Worm (Caenorhabditis elegans) whole organism, L4 larva: ENCODE measurements around the gene lias-1.
A peak's percentile ranks its signal among the peaks of the same experiment; 100 is the strongest.

Experiments
- F37D6.2 ChIP-seq: sonication (generic microtip); optimal IDR thresholded peaks from 2 replicates; lab custom pipeline; 2016; ENCODE audit warnings: mild to moderate bottlenecking, missing genetic modification characterization, missing compliant biosample characterization
- Y75B8A.6 ChIP-seq: fragments of 200-800 bp; sonication (Bioruptor generic); IDR thresholded peaks from 2 replicates; pipeline ENCODE4 v1.3.6; 2022; ENCODE audit warnings: missing genetic modification reagents, missing genetic modification characterization, missing compliant biosample characterization
- ZK337.2 ChIP-seq: fragments of 200-800 bp; sonication (Bioruptor generic); IDR thresholded peaks from 2 replicates; pipeline ENCODE4 v1.3.6; 2022; ENCODE audit warnings: missing genetic modification reagents, missing genetic modification characterization, missing compliant biosample characterization
- aha-1 ChIP-seq: fragments of 150-350 bp; peaks from one replicate; lab custom pipeline; 2014; ENCODE audit warnings: missing biosample characterization, missing genetic modification characterization
- ceh-28 ChIP-seq: fragments of 150-350 bp; optimal IDR thresholded peaks from 2 replicates; lab custom pipeline; 2014; ENCODE audit warnings: missing biosample characterization, missing genetic modification reagents, missing genetic modification characterization
- ceh-62 ChIP-seq: sonication (generic microtip); optimal IDR thresholded peaks from 2 replicates; lab custom pipeline; 2017; ENCODE audit warnings: missing biosample characterization, missing genetic modification characterization
- ceh-82 ChIP-seq: sonication (generic microtip); optimal IDR thresholded peaks from 2 replicates; lab custom pipeline; 2017; ENCODE audit warnings: missing biosample characterization, missing genetic modification characterization
- daf-16 ChIP-seq, 3 experiments: sonication (generic microtip); optimal IDR thresholded peaks; 2 replicates each; lab custom pipeline; 2016 to 2017; ENCODE audit warnings: missing genetic modification characterization in 3 of 3, missing genetic modification reagents in 3 of 3, mild to moderate bottlenecking in 2 of 3, missing compliant biosample characterization in 2 of 3, missing biosample characterization in 1 of 3, moderate library complexity in 1 of 3
- dmd-6 ChIP-seq: fragments of 200-800 bp; sonication (Bioruptor generic); IDR thresholded peaks from 2 replicates; pipeline ENCODE4 v1.3.6; 2022; ENCODE audit warnings: missing genetic modification reagents, missing genetic modification characterization, missing compliant biosample characterization
- dmd-9 ChIP-seq: fragments of 200-800 bp; sonication (Bioruptor generic); IDR thresholded peaks from 2 replicates; pipeline ENCODE4 v1.3.6; 2022; ENCODE audit warnings: missing genetic modification reagents, missing genetic modification characterization, missing compliant biosample characterization
- dpl-1 ChIP-seq: fragments of 150-350 bp; optimal IDR thresholded peaks from 2 replicates; lab custom pipeline; 2014; ENCODE audit warnings: missing biosample characterization, missing genetic modification reagents, missing genetic modification characterization
- dve-1 ChIP-seq: sonication (generic microtip); optimal IDR thresholded peaks from 2 replicates; lab custom pipeline; 2017; ENCODE audit warnings: antibody characterized with exemption, mild to moderate bottlenecking, missing genetic modification characterization, missing compliant biosample characterization; ENCODE audit not compliant: insufficient read depth
- egl-27 ChIP-seq: sonication (generic microtip); optimal IDR thresholded peaks from 3 replicates; lab custom pipeline; 2017; ENCODE audit warnings: missing biosample characterization, missing genetic modification reagents, missing genetic modification characterization
- egl-43 ChIP-seq: fragments of 200-800 bp; sonication (Bioruptor generic); IDR thresholded peaks from 2 replicates; pipeline ENCODE4 v1.3.6; 2022; ENCODE audit warnings: missing genetic modification reagents, missing genetic modification characterization, missing compliant biosample characterization
- gei-8 ChIP-seq: fragments of 200-800 bp; sonication (Bioruptor generic); optimal IDR thresholded peaks from 2 replicates; lab custom pipeline; 2018; ENCODE audit warnings: mild to moderate bottlenecking, missing genetic modification characterization, missing compliant biosample characterization
- hif-1 ChIP-seq, 2 experiments: sonication (generic microtip); optimal IDR thresholded peaks; 2 replicates each; lab custom pipeline; 2016 to 2017; ENCODE audit warnings: missing compliant biosample characterization in 2 of 2, missing genetic modification characterization in 2 of 2, missing genetic modification reagents in 2 of 2, missing genotype in 2 of 2, mild to moderate bottlenecking in 1 of 2
- hlh-11 ChIP-seq: fragments of 200-800 bp; sonication (Bioruptor generic); optimal IDR thresholded peaks from 2 replicates; lab custom pipeline; 2018; ENCODE audit warnings: mild to moderate bottlenecking, missing genetic modification characterization, missing compliant biosample characterization
- hlh-30 ChIP-seq: sonication (generic microtip); optimal IDR thresholded peaks from 2 replicates; lab custom pipeline; 2017; ENCODE audit warnings: antibody characterized with exemption, mild to moderate bottlenecking, missing genetic modification characterization, missing compliant biosample characterization; ENCODE audit not compliant: insufficient read depth
- jun-1 ChIP-seq: fragments of 150-350 bp; optimal IDR thresholded peaks from 2 replicates; lab custom pipeline; 2014; ENCODE audit warnings: missing biosample characterization, missing genetic modification reagents, missing genetic modification characterization
- lin-15B ChIP-seq: fragments of 150-350 bp; sonication (generic microtip); optimal IDR thresholded peaks from 3 replicates; lab custom pipeline; 2014; ENCODE audit warnings: missing biosample characterization, missing genetic modification characterization
- lin-29 ChIP-seq: fragments of 200-800 bp; sonication (Bioruptor generic); IDR thresholded peaks from 2 replicates; pipeline ENCODE4 v1.3.6; 2022; ENCODE audit warnings: missing genetic modification reagents, missing genetic modification characterization, missing compliant biosample characterization
- lin-38 ChIP-seq: fragments of 200-800 bp; sonication (Bioruptor generic); IDR thresholded peaks from 2 replicates; pipeline ENCODE4 v1.3.6; 2022; ENCODE audit warnings: missing genetic modification reagents, missing genetic modification characterization, missing compliant biosample characterization
- lsy-2 ChIP-seq, 2 experiments: fragments of 150-350 bp in 1 of 2; sonication (generic microtip) in 1 of 2; optimal IDR thresholded peaks; 2 replicates each; lab custom pipeline; 2014 to 2017; ENCODE audit warnings: missing biosample characterization in 2 of 2, missing genetic modification characterization in 2 of 2
- madf-9 ChIP-seq: fragments of 200-800 bp; sonication (Bioruptor generic); conservative IDR thresholded peaks from 2 replicates; pipeline ENCODE4 v1.3.6; 2022; ENCODE audit warnings: missing genetic modification reagents, missing genetic modification characterization, missing compliant biosample characterization
- mep-1 ChIP-seq: fragments of 150-350 bp; sonication (generic microtip); optimal IDR thresholded peaks from 3 replicates; lab custom pipeline; 2014; ENCODE audit warnings: missing biosample characterization, missing genetic modification characterization
- mxl-2 ChIP-seq: fragments of 200-800 bp; sonication (Bioruptor generic); conservative IDR thresholded peaks from 2 replicates; pipeline ENCODE4 v1.3.6; 2022; ENCODE audit warnings: missing genetic modification reagents, missing genetic modification characterization, missing compliant biosample characterization
- mxl-3 ChIP-seq: fragments of 200-800 bp; sonication (Bioruptor generic); optimal IDR thresholded peaks from 2 replicates; lab custom pipeline; 2018; ENCODE audit warnings: mild to moderate bottlenecking, missing genetic modification characterization, missing compliant biosample characterization
- nhr-10 ChIP-seq: fragments of 150-350 bp; optimal IDR thresholded peaks from 2 replicates; lab custom pipeline; 2014; ENCODE audit warnings: missing biosample characterization, missing genetic modification characterization
- nhr-102 ChIP-seq: sonication (generic microtip); optimal IDR thresholded peaks from 2 replicates; lab custom pipeline; 2016; ENCODE audit warnings: mild to moderate bottlenecking, missing genetic modification characterization, moderate library complexity, missing compliant biosample characterization
- nhr-111 ChIP-seq: fragments of 200-800 bp; sonication (Bioruptor generic); optimal IDR thresholded peaks from 2 replicates; lab custom pipeline; 2018; ENCODE audit warnings: mild to moderate bottlenecking, missing genetic modification characterization, missing compliant biosample characterization
- nhr-28 ChIP-seq: fragments of 150-350 bp; optimal IDR thresholded peaks from 2 replicates; lab custom pipeline; 2014; ENCODE audit warnings: missing biosample characterization, missing genetic modification characterization
- nhr-41 ChIP-seq: fragments of 200-800 bp; sonication (Bioruptor generic); IDR thresholded peaks from 2 replicates; pipeline ENCODE4 v1.3.6; 2022; ENCODE audit warnings: missing genetic modification reagents, missing genetic modification characterization, missing compliant biosample characterization
- nhr-48 ChIP-seq: sonication (generic microtip); optimal IDR thresholded peaks from 2 replicates; lab custom pipeline; 2016; ENCODE audit warnings: mild to moderate bottlenecking, missing genetic modification characterization, missing compliant biosample characterization
- nhr-76 ChIP-seq: fragments of 150-350 bp; optimal IDR thresholded peaks from 2 replicates; lab custom pipeline; 2014; ENCODE audit warnings: missing biosample characterization, missing genetic modification characterization
- nhr-77 ChIP-seq: fragments of 150-350 bp; optimal IDR thresholded peaks from 2 replicates; lab custom pipeline; 2014; ENCODE audit warnings: missing biosample characterization, missing genetic modification characterization
- php-3 ChIP-seq: fragments of 200-800 bp; sonication (Bioruptor generic); IDR thresholded peaks from 2 replicates; pipeline ENCODE4 v1.3.6; 2022; ENCODE audit warnings: missing genetic modification reagents, missing genetic modification characterization, missing compliant biosample characterization
- pqm-1 ChIP-seq: sonication (generic microtip); optimal IDR thresholded peaks from 2 replicates; lab custom pipeline; 2017; ENCODE audit warnings: missing biosample characterization, missing genetic modification characterization
- spr-1 ChIP-seq: sonication (generic microtip); optimal IDR thresholded peaks from 2 replicates; lab custom pipeline; 2016; ENCODE audit warnings: mild to moderate bottlenecking, missing genetic modification characterization, missing compliant biosample characterization
- spr-3 ChIP-seq: fragments of 200-800 bp; sonication (Bioruptor generic); optimal IDR thresholded peaks from 2 replicates; lab custom pipeline; 2018; ENCODE audit warnings: mild to moderate bottlenecking, missing genetic modification characterization, missing compliant biosample characterization
- unc-39 ChIP-seq: sonication (generic microtip); optimal IDR thresholded peaks from 2 replicates; lab custom pipeline; 2017; ENCODE audit warnings: missing biosample characterization, missing genetic modification characterization
- zag-1 ChIP-seq: fragments of 150-350 bp; optimal IDR thresholded peaks from 2 replicates; lab custom pipeline; 2014; ENCODE audit warnings: missing biosample characterization, missing genetic modification characterization
- zip-2 ChIP-seq: fragments of 150-350 bp; optimal IDR thresholded peaks from 2 replicates; lab custom pipeline; 2014; ENCODE audit warnings: missing biosample characterization, missing genetic modification characterization

lias-1 gene

ce11 chrIII:3532035-3532434 is 27.1 kb upstream of the lias-1 start (continued):
- TF ChIP-seq hif-1 (tag; optimal IDR thresholded peaks at IDR 0.05; lab: Kevin White, UChicago) (no peak), nhr-10 (tag; lab: Kevin White, UChicago) (no peak), nhr-41 (GFP tag; lab: Robert Waterston, UW) (no peak), spr-3 (GFP tag; lab: Kevin White, UChicago) (no peak), nhr-111 (GFP tag; lab: Kevin White, UChicago) (no peak), mxl-2 (GFP tag; lab: Robert Waterston, UW) (no peak), zag-1 (tag; lab: Kevin White, UChicago) (no peak), Y75B8A.6 (GFP tag; lab: Robert Waterston, UW) (no peak), mxl-3 (no peak), lin-38 (GFP tag; lab: Robert Waterston, UW) (peak; percentile 32), ceh-28 (tag; lab: Kevin White, UChicago) (peak; percentile 36), lin-15B (tag; lab: Kevin White, UChicago) (no peak), ZK337.2 (GFP tag; lab: Robert Waterston, UW) (no peak), madf-9 (GFP tag; lab: Robert Waterston, UW) (0 out of 2 replicates have a peak, but pooled peaks have one; percentile 12), ceh-62 (tag; lab: Kevin White, UChicago) (no peak), jun-1 (tag; lab: Kevin White, UChicago) (no peak), zip-2 (no peak), nhr-102 (tag; lab: Kevin White, UChicago) (no peak), hlh-30 (tag; lab: Kevin White, UChicago) (peak; percentile 77), dmd-6 (GFP tag; lab: Robert Waterston, UW) (peak; percentile 38; the same call in 1 of the 2 replicates), mep-1 (peak; percentile 71), nhr-28 (tag; lab: Kevin White, UChicago) (peak; percentile 53), ceh-82 (no peak), F37D6.2 (tag; lab: Kevin White, UChicago) (peak; percentile 15), nhr-76 (tag; lab: Kevin White, UChicago) (no peak), unc-39 (no peak), gei-8 (GFP tag; lab: Kevin White, UChicago) (no peak), egl-27 (tag; lab: Kevin White, UChicago) (no peak), egl-43 (no peak)

ce11 chrIII:3529744-3530208 is 24.9 kb upstream of the lias-1 start, which contains the start of gene pitp-1:
pitp-1 (minus strand) TSS chrIII:3529794.
- TF ChIP-seq spr-1 (tag; lab: Kevin White, UChicago), result no peak
- no peak for TF ChIP-seq jun-1 (tag; lab: Kevin White, UChicago)
- TF ChIP-seq nhr-28 (tag; lab: Kevin White, UChicago), result peak; percentile 49
- TF ChIP-seq ceh-28 (tag; lab: Kevin White, UChicago), result no peak
- TF ChIP-seq egl-43, result no peak
- TF ChIP-seq nhr-77 (tag; lab: Kevin White, UChicago), result peak; percentile 10
- peak; percentile 44 for TF ChIP-seq hlh-11 (tag; lab: Kevin White, UChicago)
- TF ChIP-seq nhr-48 (tag; lab: Kevin White, UChicago), result peak; percentile 78
- peak; percentile 41 for TF ChIP-seq pqm-1 (tag; lab: Kevin White, UChicago)
- peak; percentile 57 for TF ChIP-seq dve-1 (tag; lab: Kevin White, UChicago)
- 0 out of 2 replicates have a peak, but pooled peaks have one; percentile 10 for TF ChIP-seq php-3 (GFP tag; lab: Robert Waterston, UW)
- TF ChIP-seq dpl-1 (GFP tag; lab: Kevin White, UChicago), result no peak
- TF ChIP-seq mxl-3, result no peak
- no peak for TF ChIP-seq daf-16 (GFP tag; optimal IDR thresholded peaks at IDR 0.05; lab: Kevin White, UChicago)
- TF ChIP-seq daf-16 (tag; optimal IDR thresholded peaks at IDR 0.05; lab: Kevin White, UChicago), result peak; percentile 43
- no peak for TF ChIP-seq lin-29
- peak; percentile 8 for TF ChIP-seq mep-1
- no peak for TF ChIP-seq nhr-41 (GFP tag; lab: Robert Waterston, UW)
- no peak for TF ChIP-seq ceh-62 (tag; lab: Kevin White, UChicago)
- TF ChIP-seq dmd-6 (GFP tag; lab: Robert Waterston, UW), result peak; percentile 93
- TF ChIP-seq nhr-76 (tag; lab: Kevin White, UChicago), result no peak
- no peak for TF ChIP-seq dmd-9 (GFP tag; lab: Robert Waterston, UW)
- TF ChIP-seq aha-1, result peak; percentile 3
- TF ChIP-seq ceh-82, result no peak
- TF ChIP-seq lsy-2 (tag; optimal IDR thresholded peaks at IDR 0.05; lab: Kevin White, UChicago), result no peak
- TF ChIP-seq zip-2, result no peak
- no peak for TF ChIP-seq F37D6.2 (tag; lab: Kevin White, UChicago)
